Fruit fly (Drosophila melanogaster) whole organism, adult: ENCODE results near the gene CG13050.

Experiments
- CG11617 ChIP-seq: fragments of 200-800 bp; sonication (Bioruptor generic); optimal IDR thresholded peaks from 2 replicates; lab custom pipeline; 2017; ENCODE audit warnings: mild to moderate bottlenecking, missing biosample characterization, missing genetic modification reagents, missing genetic modification characterization
- CG12768 ChIP-seq: fragments of 200-800 bp; sonication (Bioruptor generic); optimal IDR thresholded peaks from 2 replicates; lab custom pipeline; 2017; ENCODE audit warnings: missing biosample characterization, missing genetic modification characterization, mild to moderate bottlenecking, moderate library complexity, missing genetic modification reagents
- CG14711 ChIP-seq: fragments of 200-800 bp; sonication (Bioruptor generic); optimal IDR thresholded peaks from 2 replicates; lab custom pipeline; 2018; ENCODE audit warnings: missing biosample characterization, mild to moderate bottlenecking, missing genetic modification characterization, moderate library complexity
- CG1620 ChIP-seq: fragments of 200-800 bp; sonication (Bioruptor generic); optimal IDR thresholded peaks from 2 replicates; lab custom pipeline; 2016; ENCODE audit warnings: missing biosample characterization, missing genetic modification characterization
- CG7045 ChIP-seq: fragments of 200-800 bp; sonication (Bioruptor generic); optimal IDR thresholded peaks from 2 replicates; lab custom pipeline; 2017; ENCODE audit warnings: missing biosample characterization, mild to moderate bottlenecking, missing genetic modification characterization
- Clk ChIP-seq: fragments of 200-800 bp; sonication (Bioruptor generic); optimal IDR thresholded peaks from 2 replicates; lab custom pipeline; 2017; ENCODE audit warnings: missing biosample characterization, missing genetic modification characterization
- Hr96 ChIP-seq: fragments of 200-800 bp; sonication (Bioruptor generic); optimal IDR thresholded peaks from 2 replicates; lab custom pipeline; 2016; ENCODE audit warnings: missing biosample characterization, missing genetic modification characterization
- Mnt ChIP-seq: fragments of 200-800 bp; sonication (Bioruptor generic); optimal IDR thresholded peaks from 2 replicates; lab custom pipeline; 2016; ENCODE audit warnings: missing biosample characterization, mild to moderate bottlenecking, missing genetic modification characterization
- bab1 ChIP-seq: fragments of 200-800 bp; sonication (Bioruptor generic); optimal IDR thresholded peaks from 3 replicates; lab custom pipeline; 2019; ENCODE audit warnings: missing biosample characterization, mild to moderate bottlenecking, missing genetic modification characterization, moderate library complexity
- kay ChIP-seq: fragments of 200-800 bp; sonication (Bioruptor generic); peaks from one replicate; lab custom pipeline; 2016; ENCODE audit warnings: missing biosample characterization, missing genetic modification characterization, borderline replicate concordance

DNA sequence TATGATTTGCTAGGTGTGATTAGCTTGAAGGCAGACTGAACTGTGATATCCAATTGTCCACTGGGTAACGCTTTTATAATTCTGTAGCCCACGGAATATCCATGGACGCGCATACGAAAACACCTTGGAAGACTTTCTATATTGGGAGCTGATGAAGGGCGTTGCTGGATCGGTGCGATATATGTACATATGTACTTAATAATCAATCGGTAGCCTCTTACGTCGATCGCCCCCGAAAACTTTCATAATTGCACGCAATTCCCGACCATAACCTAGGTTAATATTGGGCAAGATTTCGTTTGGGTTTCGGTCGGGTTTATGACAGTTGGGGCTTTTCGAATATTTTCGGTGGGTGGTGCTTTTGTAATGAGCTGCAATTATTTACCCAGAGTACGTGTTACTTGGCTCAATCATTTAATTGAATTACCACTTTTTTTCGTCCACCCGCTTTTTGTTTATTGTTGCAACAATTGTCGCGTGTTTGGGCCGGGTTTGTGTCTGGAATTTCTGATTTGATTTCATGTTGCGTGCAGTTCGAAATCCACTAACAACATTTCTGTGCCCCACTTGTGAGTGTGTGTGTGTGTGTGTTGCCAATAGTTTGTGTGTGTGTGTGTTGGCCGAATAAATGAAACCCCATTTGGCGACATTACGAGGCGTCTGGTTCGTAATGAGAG, 2.9 kb upstream of the CG13050 start, which contains the start of gene CG13049:
- TF ChIP-seq CG11617 (GFP tag; lab: Kevin White, UChicago) = no peak
- no peak for TF ChIP-seq bab1 (GFP tag; lab: Kevin White, UChicago)
- no peak for TF ChIP-seq CG7045 (GFP tag; lab: Kevin White, UChicago)
- no peak for TF ChIP-seq Hr96 (GFP tag; lab: Kevin White, UChicago)
- TF ChIP-seq CG1620 (GFP tag; lab: Kevin White, UChicago) = no peak
- TF ChIP-seq kay (GFP tag; lab: Kevin White, UChicago) = no peak
- no peak for TF ChIP-seq CG12768 (GFP tag; lab: Kevin White, UChicago)
- no peak for TF ChIP-seq Clk (GFP tag; lab: Kevin White, UChicago)
- TF ChIP-seq CG14711 (tag; lab: Kevin White, UChicago) = no peak
- no peak for TF ChIP-seq Mnt (GFP tag; lab: Kevin White, UChicago)
